Fruit fly (Drosophila melanogaster): ENCODE measurements around the gene eRF3.

eRF3 gene

dm6 chr2L:12424555-12424954 is 9.7 kb upstream of the eRF3 start, which contains the start of gene Fam92 (continued):
- TF ChIP-seq shn (GFP tag; optimal IDR thresholded peaks at IDR 0.05) (no peak), oc (tag; optimal IDR thresholded peaks at IDR 0.05) (no peak), Pdp1 (GFP tag; optimal IDR thresholded peaks at IDR 0.05) (peak; percentile 45 to 55), CG15073 (GFP tag; optimal IDR thresholded peaks at IDR 0.05) (no peak), CG3281 (GFP tag; optimal IDR thresholded peaks at IDR 0.05) (peak; percentile 12), Hr51 (GFP tag; optimal IDR thresholded peaks at IDR 0.05) (peak; percentile 13 to 39), D19B (GFP tag; optimal IDR thresholded peaks at IDR 0.05) (no peak), TFAM (GFP tag; optimal IDR thresholded peaks at IDR 0.05) (no peak), peb (GFP tag; IDR thresholded peaks at IDR 0.05) (no peak), lilli (GFP tag; optimal IDR thresholded peaks at IDR 0.05) (peak; percentile 69), Dip2 (GFP tag; IDR thresholded peaks at IDR 0.05) (no peak), CG14667 (GFP tag; IDR thresholded peaks at IDR 0.05) (no peak), lmd (GFP tag; IDR thresholded peaks at IDR 0.05) (peak; percentile 43; the same call in 1 of the 2 replicates), CG14965 (GFP tag; optimal IDR thresholded peaks at IDR 0.05; ENCODE audit: borderline replicate concordance) (no peak), ham (GFP tag; IDR thresholded peaks at IDR 0.05) (no peak), H15 (GFP tag; IDR thresholded peaks at IDR 0.05) (no peak), CG11696 (GFP tag; IDR thresholded peaks at IDR 0.05) (no peak), z (GFP tag; IDR thresholded peaks at IDR 0.05) (no peak), otp (GFP tag; IDR thresholded peaks at IDR 0.05) (peak; percentile 16; the same call in 1 of the 3 replicates), CG9817 (tag; optimal IDR thresholded peaks at IDR 0.05) (peak; percentile 27), row (GFP tag; IDR thresholded peaks at IDR 0.05) (no peak; the same call in 2 of the 3 replicates), CG12942 (GFP tag; optimal IDR thresholded peaks at IDR 0.05) (no peak), nmo (GFP tag; optimal IDR thresholded peaks at IDR 0.05) (peak; percentile 33), al (GFP tag; IDR thresholded peaks at IDR 0.05) (no peak), CG15696 (tag; optimal IDR thresholded peaks at IDR 0.05) (peak; percentile 64), zfh2 (GFP tag; optimal IDR thresholded peaks at IDR 0.05) (peak; percentile 11), sc (optimal IDR thresholded peaks at IDR 0.05) (no peak), sc (GFP tag; optimal IDR thresholded peaks at IDR 0.05) (no peak), Atf3 (GFP tag; optimal IDR thresholded peaks at IDR 0.05) (no peak), ab (GFP tag; optimal IDR thresholded peaks at IDR 0.05) (no peak), Hmr (GFP tag; optimal IDR thresholded peaks at IDR 0.05) (peak; percentile 48), sens (GFP tag) (peak; percentile 90), CG16815 (GFP tag; optimal IDR thresholded peaks at IDR 0.05) (no peak), lola (GFP tag; optimal IDR thresholded peaks at IDR 0.05) (no peak), br (optimal IDR thresholded peaks at IDR 0.05) (no peak), CG1603 (tag; optimal IDR thresholded peaks at IDR 0.05) (peak; percentile 70), CG12104 (GFP tag; optimal IDR thresholded peaks at IDR 0.05) (no peak), jigr1 (GFP tag; IDR thresholded peaks at IDR 0.05) (no peak), crol (GFP tag; IDR thresholded peaks at IDR 0.05) (no peak), CG14014 (GFP tag; IDR thresholded peaks at IDR 0.05) (peak; percentile 50; the same call in 1 of the 2 replicates), CG17361 (GFP tag; IDR thresholded peaks at IDR 0.05) (peak; percentile 49; the same call in 1 of the 3 replicates), Hr78 (GFP tag; optimal IDR thresholded peaks at IDR 0.05) (no peak), Sox100B (GFP tag; optimal IDR thresholded peaks at IDR 0.05) (peak; percentile 10), sim (GFP tag; IDR thresholded peaks at IDR 0.05) (no peak), ttk (GFP tag; IDR thresholded peaks at IDR 0.05) (peak; percentile 43; the same call in 1 of the 2 replicates), Awh (GFP tag; IDR thresholded peaks at IDR 0.05) (no peak), Jarid2 (GFP tag; optimal IDR thresholded peaks at IDR 0.05) (no peak), pho (GFP tag; optimal IDR thresholded peaks at IDR 0.05) (no peak), CG4404 (GFP tag; IDR thresholded peaks at IDR 0.05) (no peak), Atf-2 (GFP tag; optimal IDR thresholded peaks at IDR 0.05) (peak; percentile 24), CG13894 (tag; optimal IDR thresholded peaks at IDR 0.05) (peak; percentile 14), CG10267 (tag; optimal IDR thresholded peaks at IDR 0.05) (peak; percentile 65)

Measured in whole organism, embryonic.